Fruit fly (Drosophila melanogaster) whole organism, embryonic: Measurements from ENCODE around the gene Pez.

Experiments
- CG10462 ChIP-seq: fragments of 200-800 bp; sonication (Bioruptor generic); optimal IDR thresholded peaks from 2 replicates; lab custom pipeline; 2016; ENCODE audit warnings: missing biosample characterization, missing genetic modification characterization
- CG11560 ChIP-seq: fragments of 200-800 bp; sonication (Bioruptor generic); IDR thresholded peaks from 3 replicates; pipeline ENCODE4 v1.3.6; 2022; ENCODE audit warnings: missing biosample characterization, missing genetic modification characterization
- CG11695 ChIP-seq: fragments of 200-800 bp; sonication (Bioruptor generic); IDR thresholded peaks from 3 replicates; pipeline ENCODE4 v1.3.6; 2022; ENCODE audit warnings: missing biosample characterization, missing genetic modification characterization
- CG12104 ChIP-seq: fragments of 200-800 bp; sonication (Bioruptor generic); optimal IDR thresholded peaks from 3 replicates; lab custom pipeline; 2016; ENCODE audit warnings: missing biosample characterization, missing genetic modification characterization
- CG12659 ChIP-seq: fragments of 200-800 bp; sonication (Bioruptor generic); optimal IDR thresholded peaks from 3 replicates; lab custom pipeline; 2017; ENCODE audit warnings: mild to moderate bottlenecking, missing biosample characterization, missing genetic modification reagents, missing genetic modification characterization
- CG13624 ChIP-seq: fragments of 200-800 bp; sonication (Bioruptor generic); optimal IDR thresholded peaks from 2 replicates; lab custom pipeline; 2016; ENCODE audit warnings: missing biosample characterization, missing genetic modification characterization
- CG14965 ChIP-seq: fragments of 200-800 bp; sonication (Bioruptor generic); optimal IDR thresholded peaks from 2 replicates; lab custom pipeline; 2016; ENCODE audit warnings: missing biosample characterization, missing genetic modification characterization, borderline replicate concordance
- CG15011 ChIP-seq: fragments of 200-800 bp; sonication (Bioruptor generic); optimal IDR thresholded peaks from 3 replicates; lab custom pipeline; 2018; ENCODE audit warnings: missing biosample characterization, mild to moderate bottlenecking, missing genetic modification characterization
- CG16863 ChIP-seq: fragments of 200-800 bp; sonication (Bioruptor generic); optimal IDR thresholded peaks from 3 replicates; lab custom pipeline; 2016; ENCODE audit warnings: missing biosample characterization, missing genetic modification characterization
- CG17385 ChIP-seq: fragments of 200-800 bp; sonication (Bioruptor generic); optimal IDR thresholded peaks from 3 replicates; lab custom pipeline; 2018; ENCODE audit warnings: missing biosample characterization, mild to moderate bottlenecking, missing genetic modification characterization
- CG17802 ChIP-seq: fragments of 200-800 bp; sonication (Bioruptor generic); optimal IDR thresholded peaks from 2 replicates; lab custom pipeline; 2018; ENCODE audit warnings: missing biosample characterization, mild to moderate bottlenecking, missing genetic modification characterization, moderate library complexity
- CG17912 ChIP-seq: fragments of 200-800 bp; sonication (Bioruptor generic); optimal IDR thresholded peaks from 2 replicates; lab custom pipeline; 2018; ENCODE audit warnings: missing biosample characterization, mild to moderate bottlenecking, missing genetic modification characterization
- CG1792 ChIP-seq: fragments of 200-800 bp; sonication (Bioruptor generic); optimal IDR thresholded peaks from 2 replicates; lab custom pipeline; 2016; ENCODE audit warnings: missing biosample characterization, missing genetic modification characterization
- CG18764 ChIP-seq: fragments of 200-800 bp; sonication (Bioruptor generic); optimal IDR thresholded peaks from 3 replicates; lab custom pipeline; 2016; ENCODE audit warnings: missing biosample characterization, missing genetic modification characterization
- CG4282 ChIP-seq: fragments of 200-800 bp; sonication (Bioruptor generic); optimal IDR thresholded peaks from 2 replicates; lab custom pipeline; 2016; ENCODE audit warnings: missing biosample characterization, missing genetic modification characterization
- Camta ChIP-seq: fragments of 200-800 bp; sonication (Bioruptor generic); optimal IDR thresholded peaks from 2 replicates; lab custom pipeline; 2016; ENCODE audit warnings: missing biosample characterization, missing genetic modification characterization
- Dek ChIP-seq: fragments of 200-800 bp; sonication (Bioruptor generic); optimal IDR thresholded peaks from 3 replicates; lab custom pipeline; 2019; ENCODE audit warnings: missing biosample characterization, mild to moderate bottlenecking, missing genetic modification characterization, moderate library complexity
- Dip2 ChIP-seq: fragments of 200-800 bp; sonication (Bioruptor generic); IDR thresholded peaks from 2 replicates; pipeline ENCODE4 v1.3.6; 2022; ENCODE audit warnings: missing biosample characterization, missing genetic modification characterization
- Doc2 ChIP-seq: fragments of 200-800 bp; sonication (Bioruptor generic); IDR thresholded peaks from 2 replicates; pipeline ENCODE4 v1.3.6; 2022; ENCODE audit warnings: missing biosample characterization, missing genetic modification characterization
- Dref ChIP-seq: fragments of 200-800 bp; sonication (Bioruptor generic); IDR thresholded peaks from 2 replicates; pipeline ENCODE4 v1.3.6; 2022; ENCODE audit warnings: missing biosample characterization, missing genetic modification characterization
- Fer3 ChIP-seq: fragments of 200-800 bp; sonication (Bioruptor generic); optimal IDR thresholded peaks from 2 replicates; lab custom pipeline; 2018; ENCODE audit warnings: missing biosample characterization, mild to moderate bottlenecking, missing genetic modification characterization, moderate library complexity
- HLH54F ChIP-seq: fragments of 200-800 bp; sonication (Bioruptor generic); optimal IDR thresholded peaks from 3 replicates; lab custom pipeline; 2016; ENCODE audit warnings: missing biosample characterization, missing genetic modification characterization
- HmgZ ChIP-seq: fragments of 200-800 bp; sonication (Bioruptor generic); optimal IDR thresholded peaks from 2 replicates; lab custom pipeline; 2018; ENCODE audit warnings: missing biosample characterization, mild to moderate bottlenecking, missing genetic modification characterization
- NC2β ChIP-seq: fragments of 200-800 bp; sonication (Bioruptor generic); optimal IDR thresholded peaks from 2 replicates; lab custom pipeline; 2016; ENCODE audit warnings: missing biosample characterization, missing genetic modification characterization
- Pdp1 ChIP-seq, 2 experiments: fragments of 200-800 bp; sonication (Bioruptor generic); optimal IDR thresholded peaks; 3 replicates each; lab custom pipeline; 2016; ENCODE audit warnings: missing biosample characterization in 2 of 2, missing genetic modification characterization in 2 of 2, mild to moderate bottlenecking in 1 of 2, moderate library complexity in 1 of 2
- Ptx1 ChIP-seq: fragments of 200-800 bp; sonication (Bioruptor generic); IDR thresholded peaks from 2 replicates; pipeline ENCODE4 v1.3.6; 2022; ENCODE audit warnings: missing biosample characterization, missing genetic modification characterization
- bbx ChIP-seq: fragments of 200-800 bp; sonication (Bioruptor generic); IDR thresholded peaks from 2 replicates; pipeline ENCODE4 v1.3.6; 2022; ENCODE audit warnings: missing biosample characterization, missing genetic modification characterization; ENCODE audit not compliant: partially characterized antibody
- bsh ChIP-seq, 2 experiments: fragments of 200-800 bp; sonication (Bioruptor generic); optimal IDR thresholded peaks; 2 replicates each; lab custom pipeline; 2017 to 2018; ENCODE audit warnings: mild to moderate bottlenecking in 2 of 2, missing biosample characterization in 2 of 2, missing genetic modification characterization in 2 of 2, moderate library complexity in 1 of 2
- chif ChIP-seq, 2 experiments: fragments of 200-800 bp; sonication (Bioruptor generic); optimal IDR thresholded peaks; 3 replicates each; lab custom pipeline; 2016; ENCODE audit warnings: missing biosample characterization in 2 of 2, missing genetic modification characterization in 2 of 2
- da ChIP-seq: fragments of 200-800 bp; sonication (Bioruptor generic); optimal IDR thresholded peaks from 2 replicates; lab custom pipeline; 2016; ENCODE audit warnings: missing biosample characterization, missing genetic modification characterization
- disco-r ChIP-seq: fragments of 200-800 bp; sonication (Bioruptor generic); optimal IDR thresholded peaks from 2 replicates; lab custom pipeline; 2016; ENCODE audit warnings: missing biosample characterization, missing genetic modification characterization
- fd96Cb ChIP-seq: fragments of 200-800 bp; sonication (Bioruptor generic); optimal IDR thresholded peaks from 2 replicates; lab custom pipeline; 2018; ENCODE audit warnings: missing biosample characterization, mild to moderate bottlenecking, missing genetic modification characterization, moderate library complexity
- ftz-f1 ChIP-seq: fragments of 200-800 bp; sonication (Bioruptor generic); optimal IDR thresholded peaks from 2 replicates; lab custom pipeline; 2016; ENCODE audit warnings: missing biosample characterization, missing genetic modification characterization
- hb ChIP-seq: fragments of 200-800 bp; sonication (Bioruptor generic); IDR thresholded peaks from 3 replicates; pipeline ENCODE4 v1.3.6; 2022; ENCODE audit warnings: missing biosample characterization, missing genetic modification characterization; ENCODE audit not compliant: partially characterized antibody
- her ChIP-seq: fragments of 200-800 bp; sonication (Bioruptor generic); optimal IDR thresholded peaks from 2 replicates; lab custom pipeline; 2016; ENCODE audit warnings: missing biosample characterization, missing genetic modification characterization
- hkb ChIP-seq, 2 experiments: fragments of 200-800 bp in 1 of 2; fragments of >200 bp in 1 of 2; sonication (Bioruptor generic) in 1 of 2; IDR thresholded peaks in 1 of 2; optimal IDR thresholded peaks in 1 of 2; 2 replicates each; pipeline versions ENCODE4 v1.3.6 to Lab custom; 2017 to 2022; ENCODE audit warnings: missing biosample characterization in 1 of 2, missing genetic modification characterization in 1 of 2
- ind ChIP-seq: fragments of 200-800 bp; sonication (Bioruptor generic); optimal IDR thresholded peaks from 3 replicates; lab custom pipeline; 2016; ENCODE audit warnings: missing biosample characterization, missing genetic modification characterization
- jing ChIP-seq: fragments of 200-800 bp; sonication (Bioruptor generic); optimal IDR thresholded peaks from 2 replicates; lab custom pipeline; 2018; ENCODE audit warnings: missing biosample characterization, mild to moderate bottlenecking, missing genetic modification characterization
- knrl ChIP-seq: fragments of 200-800 bp; sonication (Bioruptor generic); IDR thresholded peaks from 3 replicates; pipeline ENCODE4 v1.3.6; 2022; ENCODE audit warnings: missing biosample characterization, missing genetic modification characterization; ENCODE audit not compliant: partially characterized antibody
- lilli ChIP-seq: fragments of 200-800 bp; sonication (Bioruptor generic); optimal IDR thresholded peaks from 3 replicates; lab custom pipeline; 2016; ENCODE audit warnings: missing biosample characterization, missing genetic modification characterization
- lmd ChIP-seq: fragments of 200-800 bp; sonication (Bioruptor generic); IDR thresholded peaks from 2 replicates; pipeline ENCODE4 v1.3.6; 2022; ENCODE audit warnings: missing biosample characterization, missing genetic modification characterization
- mirr ChIP-seq: fragments of 200-800 bp; sonication (Bioruptor generic); optimal IDR thresholded peaks from 3 replicates; lab custom pipeline; 2018; ENCODE audit warnings: missing biosample characterization, mild to moderate bottlenecking, missing genetic modification characterization
- nom ChIP-seq: fragments of 200-800 bp; sonication (Bioruptor generic); optimal IDR thresholded peaks from 2 replicates; lab custom pipeline; 2017; ENCODE audit warnings: missing biosample characterization, missing genetic modification characterization, mild to moderate bottlenecking, moderate library complexity, missing genetic modification reagents
- pum ChIP-seq: fragments of 200-800 bp; sonication (Bioruptor generic); optimal IDR thresholded peaks from 2 replicates; lab custom pipeline; 2016; ENCODE audit warnings: missing biosample characterization, missing genetic modification characterization
- row ChIP-seq: fragments of 200-800 bp; sonication (Bioruptor generic); IDR thresholded peaks from 3 replicates; pipeline ENCODE4 v1.3.6; 2022; ENCODE audit warnings: missing biosample characterization, missing genetic modification characterization
- sd ChIP-seq: fragments of 200-800 bp; sonication (Bioruptor generic); optimal IDR thresholded peaks from 3 replicates; lab custom pipeline; 2018; ENCODE audit warnings: missing biosample characterization, mild to moderate bottlenecking, missing genetic modification characterization, moderate library complexity
- slou ChIP-seq: fragments of 200-800 bp; sonication (Bioruptor generic); optimal IDR thresholded peaks from 3 replicates; lab custom pipeline; 2016; ENCODE audit warnings: missing biosample characterization, missing genetic modification characterization
- stc ChIP-seq: fragments of 200-800 bp; sonication (Bioruptor generic); IDR thresholded peaks from 2 replicates; pipeline ENCODE4 v1.3.6; 2022; ENCODE audit warnings: missing biosample characterization, missing genetic modification characterization

Pez gene

dm6 chr2L:6323536-6324385 is 14.7 kb downstream of the Pez start, which contains the start of gene PDZ-GEF (continued):
- peak; percentile 35 for TF ChIP-seq da (GFP tag; lab: Kevin White, UChicago)
- peak in 1 of 2 experiments; percentile 47 for TF ChIP-seq bsh (GFP tag; optimal IDR thresholded peaks at IDR 0.05; lab: Kevin White, UChicago)
- TF ChIP-seq mirr = no peak
- peak; percentile 50 for TF ChIP-seq Dref (GFP tag; lab: Robert Waterston, UW)
- TF ChIP-seq pum = peak; percentile 37
- TF ChIP-seq Dek = peak; percentile 47
- TF ChIP-seq CG17912 (GFP tag; lab: Kevin White, UChicago) = no peak
- no peak for TF ChIP-seq CG17802 (tag; lab: Kevin White, UChicago)
- TF ChIP-seq bbx (GFP tag; lab: Robert Waterston, UW) = peak; percentile 53; the same call in 1 of the 2 replicates
- peak; percentile 67 for TF ChIP-seq NC2β
- TF ChIP-seq Fer3 (tag; lab: Kevin White, UChicago) = no peak
- TF ChIP-seq CG11695 (GFP tag; lab: Robert Waterston, UW) = no peak
- TF ChIP-seq ftz-f1 (GFP tag; lab: Kevin White, UChicago) = no peak
- TF ChIP-seq stc (GFP tag; lab: Robert Waterston, UW) = 0 out of 2 replicates have a peak, but pooled peaks have one; percentile 27
- peak; percentile 7 for TF ChIP-seq CG18764 (GFP tag; lab: Kevin White, UChicago)
- TF ChIP-seq row = peak; percentile 28; the same call in 2 of the 3 replicates
- peak; percentile 76 for TF ChIP-seq CG12659 (GFP tag; lab: Kevin White, UChicago)
- TF ChIP-seq HmgZ (tag; lab: Kevin White, UChicago) = peak; percentile 75
- peak; percentile 31 for TF ChIP-seq ind (GFP tag; lab: Kevin White, UChicago)
- TF ChIP-seq nom = no peak
- peak; percentile 50; the same call in 2 of the 3 replicates for TF ChIP-seq knrl
- peak; percentile 59 for TF ChIP-seq Ptx1
- peak; percentile 16 for TF ChIP-seq CG4282 (GFP tag; lab: Kevin White, UChicago)
- peak; percentile 39 for TF ChIP-seq Camta (GFP tag; lab: Kevin White, UChicago)
- peak; percentile 21 for TF ChIP-seq CG10462 (GFP tag; lab: Kevin White, UChicago)
- TF ChIP-seq Doc2 (GFP tag; lab: Robert Waterston, UW) = no peak
- peak; percentile 16; the same call in 1 of the 2 replicates for TF ChIP-seq lmd
- TF ChIP-seq Dip2 (GFP tag; lab: Robert Waterston, UW) = no peak
- TF ChIP-seq sd = peak; percentile 99
- no peak for TF ChIP-seq jing (GFP tag; lab: Kevin White, UChicago)
- peak; percentile 56 for TF ChIP-seq CG16863 (GFP tag; lab: Kevin White, UChicago)
- TF ChIP-seq CG1792 (GFP tag; lab: Kevin White, UChicago) = no peak
- peak; percentile 37 for TF ChIP-seq CG13624 (GFP tag; lab: Kevin White, UChicago)
- TF ChIP-seq hb (GFP tag; lab: Robert Waterston, UW) = no peak
- peak; percentile 25 to 74 for TF ChIP-seq chif (GFP tag; optimal IDR thresholded peaks at IDR 0.05; lab: Kevin White, UChicago)
- peak; percentile 14 for TF ChIP-seq disco-r (GFP tag; lab: Kevin White, UChicago)
- TF ChIP-seq lilli (GFP tag; lab: Kevin White, UChicago) = peak; percentile 65
- TF ChIP-seq CG11560 (tag; lab: Robert Waterston, UW) = no peak
- peak; percentile 0 for TF ChIP-seq slou
- TF ChIP-seq Pdp1 (GFP tag; optimal IDR thresholded peaks at IDR 0.05; lab: Kevin White, UChicago) = peak in 1 of 2 experiments; percentile 34
- TF ChIP-seq CG17385 = no peak
- no peak for TF ChIP-seq CG15011 (GFP tag; lab: Kevin White, UChicago)
- TF ChIP-seq fd96Cb = peak; percentile 15
- no peak for TF ChIP-seq her
- TF ChIP-seq HLH54F (GFP tag; lab: Kevin White, UChicago) = peak; percentile 16
- peak; percentile 23 for TF ChIP-seq CG14965
- TF ChIP-seq CG12104 (GFP tag; lab: Kevin White, UChicago) = peak; percentile 8
- TF ChIP-seq hkb (optimal IDR thresholded peaks at IDR 0.05; lab: Kevin White, UChicago) = no peak
- 0 out of 2 replicates have a peak, but pooled peaks have one; percentile 14 for TF ChIP-seq hkb (GFP tag; IDR thresholded peaks at IDR 0.05; lab: Robert Waterston, UW)
